Worm (Caenorhabditis elegans): Measurements from ENCODE around the gene aman-2.

The aman-2 gene

ce11 chrV:11982309-11982708 lies 49.3 kb upstream of the aman-2 start, which contains the start of gene rpt-1 (continued):
- TF ChIP-seq aha-1 (tag; optimal IDR thresholded peaks at IDR 0.05): no peak
- TF ChIP-seq snpc-4 (tag; optimal IDR thresholded peaks at IDR 0.05): peak; percentile 94
- TF ChIP-seq ztf-4 (tag; optimal IDR thresholded peaks at IDR 0.05): no peak

ce11 chrV:11979673-11980561 lies 46.9 kb upstream of the aman-2 start, which contains the start of gene snr-4:
snr-4 (minus strand) TSS chrV:11979723.
- TF ChIP-seq mdl-1 (tag; optimal IDR thresholded peaks at IDR 0.05): peak in 1 of 2 experiments; percentile 91
- peak; percentile 81 for TF ChIP-seq sox-4 (tag; optimal IDR thresholded peaks at IDR 0.05)
- peak; percentile 97 for TF ChIP-seq swsn-7 (tag; optimal IDR thresholded peaks at IDR 0.05)
- TF ChIP-seq nhr-84 (tag; optimal IDR thresholded peaks at IDR 0.05): peak; percentile 36
- no peak for TF ChIP-seq Y116A8C.19 (tag; optimal IDR thresholded peaks at IDR 0.05; ENCODE audit: borderline replicate concordance)
- TF ChIP-seq lin-39 (tag; optimal IDR thresholded peaks at IDR 0.05): peak; percentile 86
- no peak for TF ChIP-seq blmp-1 (tag; optimal IDR thresholded peaks at IDR 0.05)
- peak; percentile 93 for TF ChIP-seq lin-15B (tag; optimal IDR thresholded peaks at IDR 0.05)
- TF ChIP-seq egl-13 (tag; optimal IDR thresholded peaks at IDR 0.05): peak; percentile 94
- peak; percentile 96 for TF ChIP-seq isw-1 (GFP tag; IDR thresholded peaks at IDR 0.05)
- TF ChIP-seq fkh-10 (GFP tag; optimal IDR thresholded peaks at IDR 0.05): peak; percentile 69
- peak; percentile 89 for TF ChIP-seq sup-37 (GFP tag; optimal IDR thresholded peaks at IDR 0.05)
- no peak for TF ChIP-seq tlp-1 (tag; optimal IDR thresholded peaks at IDR 0.05)
- peak; percentile 98 for TF ChIP-seq grh-1 (GFP tag; IDR thresholded peaks at IDR 0.05)
- TF ChIP-seq nhr-237 (tag; optimal IDR thresholded peaks at IDR 0.05): peak; percentile 76
- TF ChIP-seq ceh-82 (tag; optimal IDR thresholded peaks at IDR 0.05): peak; percentile 96 to 97 (median 96)
- TF ChIP-seq mep-1 (tag; optimal IDR thresholded peaks at IDR 0.05): peak; percentile 84
- peak; percentile 36 for TF ChIP-seq pag-3 (tag; optimal IDR thresholded peaks at IDR 0.05; ENCODE audit: borderline replicate concordance, insufficient read depth)
- TF ChIP-seq efl-1 (optimal IDR thresholded peaks at IDR 0.05): peak; percentile 91 to 96
- peak; percentile 83 to 99 for TF ChIP-seq efl-1 (GFP tag; optimal IDR thresholded peaks at IDR 0.05 in 1 of 2)
- TF ChIP-seq nhr-20 (tag; optimal IDR thresholded peaks at IDR 0.05): peak; percentile 96
- no peak for TF ChIP-seq hlh-4 (tag; optimal IDR thresholded peaks at IDR 0.05)
- TF ChIP-seq lsy-2 (tag; optimal IDR thresholded peaks at IDR 0.05): peak; percentile 87 to 92
- peak; percentile 95 for TF ChIP-seq nhr-77 (tag; optimal IDR thresholded peaks at IDR 0.05)
- peak; percentile 96 for TF ChIP-seq tbx-2 (tag; optimal IDR thresholded peaks at IDR 0.05)
- TF ChIP-seq fkh-8 (tag; optimal IDR thresholded peaks at IDR 0.05): peak; percentile 95
- TF ChIP-seq nhr-11 (tag; optimal IDR thresholded peaks at IDR 0.05): peak; percentile 82
- TF ChIP-seq zip-4 (GFP tag; optimal IDR thresholded peaks at IDR 0.05): peak; percentile 88
- peak; percentile 94 for TF ChIP-seq lin-13 (GFP tag; optimal IDR thresholded peaks at IDR 0.05)
- peak; percentile 74 for TF ChIP-seq lir-3 (tag; optimal IDR thresholded peaks at IDR 0.05; ENCODE audit: poor library complexity)
- TF ChIP-seq aha-1 (tag; optimal IDR thresholded peaks at IDR 0.05): no peak
- peak; percentile 69 for TF ChIP-seq fkh-4 (tag; optimal IDR thresholded peaks at IDR 0.05; ENCODE audit: borderline replicate concordance)
- peak; percentile 87 for TF ChIP-seq hpl-2 (GFP tag; optimal IDR thresholded peaks at IDR 0.05)
- TF ChIP-seq lin-14 (GFP tag; optimal IDR thresholded peaks at IDR 0.05): peak; percentile 95
- peak; percentile 68 for TF ChIP-seq efl-3 (GFP tag; optimal IDR thresholded peaks at IDR 0.05)
- TF ChIP-seq nhr-76 (tag; optimal IDR thresholded peaks at IDR 0.05): peak; percentile 37
- TF ChIP-seq snpc-4 (tag; optimal IDR thresholded peaks at IDR 0.05): peak; percentile 99
- peak; percentile 31 for TF ChIP-seq ceh-90 (tag; optimal IDR thresholded peaks at IDR 0.05)
- TF ChIP-seq nhr-90 (tag; optimal IDR thresholded peaks at IDR 0.05; ENCODE audit: poor library complexity): peak; percentile 98
- TF ChIP-seq C34B4.2 (tag; optimal IDR thresholded peaks at IDR 0.05): peak; percentile 23
- TF ChIP-seq unc-62 (GFP tag; optimal IDR thresholded peaks at IDR 0.05): peak; percentile 60
- peak; percentile 77 for TF ChIP-seq C04F5.9 (tag; optimal IDR thresholded peaks at IDR 0.05)
- peak in 1 of 2 experiments; percentile 91 for TF ChIP-seq ztf-11 (tag; optimal IDR thresholded peaks at IDR 0.05)
- TF ChIP-seq fos-1 (tag; optimal IDR thresholded peaks at IDR 0.05): peak; percentile 92
- peak; percentile 97 for TF ChIP-seq snu-23 (GFP tag; optimal IDR thresholded peaks at IDR 0.05)
- TF ChIP-seq unc-130 (tag; optimal IDR thresholded peaks at IDR 0.05): peak; percentile 66
- TF ChIP-seq alr-1 (tag; optimal IDR thresholded peaks at IDR 0.05; ENCODE audit: borderline replicate concordance): no peak

Data from whole organism, L1 larva.